2 fruit fly cellular contexts compared by ENCODE assay signal in genomic region chrX:9394880-9395279, dm6.
TF ChIP-seq lines count a peak whose summit lies in the region.

No protein-coding gene starts in this region.

- no peak for TF ChIP-seq CTCF in whole organism, embryonic (GFP tag; optimal IDR thresholded peaks at IDR 0.05; lab: Kevin White, UChicago)

TF ChIP-seq in whole organism, adult, 20 proteins besides CTCF, POLR2A, EP300 and RAD21:
- TF ChIP-seq Clk (GFP tag; optimal IDR thresholded peaks at IDR 0.05; lab: Kevin White, UChicago) (no peak), CG12768 (GFP tag; optimal IDR thresholded peaks at IDR 0.05; lab: Kevin White, UChicago) (no peak), Mnt (GFP tag; optimal IDR thresholded peaks at IDR 0.05; lab: Kevin White, UChicago) (peak; percentile 12), kay (GFP tag; lab: Kevin White, UChicago; ENCODE audit: borderline replicate concordance) (no peak), pad (GFP tag; optimal IDR thresholded peaks at IDR 0.05; lab: Kevin White, UChicago) (peak; percentile 1), ovo (GFP tag; optimal IDR thresholded peaks at IDR 0.05; lab: Kevin White, UChicago) (peak; percentile 82), CG14711 (tag; optimal IDR thresholded peaks at IDR 0.05; lab: Kevin White, UChicago) (no peak), Crg-1 (GFP tag; optimal IDR thresholded peaks at IDR 0.05; lab: Kevin White, UChicago) (peak; percentile 65), CG11617 (GFP tag; optimal IDR thresholded peaks at IDR 0.05; lab: Kevin White, UChicago) (peak; percentile 45), Hr96 (GFP tag; optimal IDR thresholded peaks at IDR 0.05; lab: Kevin White, UChicago) (no peak), CG1620 (GFP tag; optimal IDR thresholded peaks at IDR 0.05; lab: Kevin White, UChicago) (peak; percentile 55), CG7101 (tag; optimal IDR thresholded peaks at IDR 0.05; lab: Kevin White, UChicago) (peak; percentile 78)

TF ChIP-seq in whole organism, embryonic, 481 proteins besides CTCF, POLR2A, EP300 and RAD21:
- TF ChIP-seq p53 (GFP tag; optimal IDR thresholded peaks at IDR 0.05; lab: Kevin White, UChicago) (no peak), Blimp-1 (GFP tag; optimal IDR thresholded peaks at IDR 0.05; lab: Kevin White, UChicago) (peak; percentile 1), CG15479 (GFP tag; optimal IDR thresholded peaks at IDR 0.05; lab: Kevin White, UChicago) (no peak), Sox100B (GFP tag; optimal IDR thresholded peaks at IDR 0.05; lab: Kevin White, UChicago) (no peak), al (GFP tag; IDR thresholded peaks at IDR 0.05; lab: Robert Waterston, UW) (no peak)
